Fruit fly (Drosophila melanogaster) whole organism, embryonic: ENCODE data around the gene mRpL30.
A peak's percentile ranks its signal among the peaks of the same experiment; 100 is the strongest.

Experiments used
- CG15696 ChIP-seq: fragments of 200-800 bp; sonication (Bioruptor generic); optimal IDR thresholded peaks from 2 replicates; lab custom pipeline; 2019; ENCODE audit warnings: missing biosample characterization, mild to moderate bottlenecking, missing genetic modification characterization, moderate library complexity
- Dfd ChIP-seq, 2 experiments: fragments of >200 bp; optimal IDR thresholded peaks; 2 replicates each; lab custom pipeline; 2017; ENCODE audit warnings: missing biosample characterization in 2 of 2, missing genetic modification characterization in 2 of 2
- Dip3 ChIP-seq: fragments of 200-800 bp; sonication (Bioruptor generic); optimal IDR thresholded peaks from 3 replicates; lab custom pipeline; 2016; ENCODE audit warnings: missing biosample characterization, missing genetic modification characterization
- ERR ChIP-seq: fragments of 200-800 bp; sonication (Bioruptor generic); optimal IDR thresholded peaks from 2 replicates; lab custom pipeline; 2016; ENCODE audit warnings: missing biosample characterization, missing genetic modification characterization
- MBD-R2 ChIP-seq: fragments of 200-800 bp; sonication (Bioruptor generic); IDR thresholded peaks from 2 replicates; pipeline ENCODE4 v1.3.6; 2022; ENCODE audit warnings: missing biosample characterization, missing genetic modification characterization
- Opbp ChIP-seq: fragments of 200-800 bp; sonication (Bioruptor generic); IDR thresholded peaks from 3 replicates; pipeline ENCODE4 v1.3.6; 2022; ENCODE audit warnings: missing biosample characterization, missing genetic modification characterization; ENCODE audit not compliant: partially characterized antibody
- Spps ChIP-seq: fragments of 200-800 bp; sonication (Bioruptor generic); optimal IDR thresholded peaks from 2 replicates; lab custom pipeline; 2018; ENCODE audit warnings: missing biosample characterization, mild to moderate bottlenecking, missing genetic modification characterization
- Sry-δ ChIP-seq: fragments of 200-800 bp; sonication (Bioruptor generic); optimal IDR thresholded peaks from 2 replicates; lab custom pipeline; 2016; ENCODE audit warnings: missing biosample characterization, missing genetic modification characterization
- TFAM ChIP-seq: fragments of 200-800 bp; sonication (Bioruptor generic); optimal IDR thresholded peaks from 2 replicates; lab custom pipeline; 2017; ENCODE audit warnings: missing biosample characterization, missing genetic modification characterization, inconsistent platforms
- cwo ChIP-seq: fragments of 200-800 bp; sonication (Bioruptor generic); optimal IDR thresholded peaks from 3 replicates; lab custom pipeline; 2017; ENCODE audit warnings: missing biosample characterization, missing genetic modification characterization, mild to moderate bottlenecking, moderate library complexity, missing genetic modification reagents
- insv ChIP-seq, 2 experiments: fragments of 200-800 bp; sonication (Bioruptor generic); optimal IDR thresholded peaks; 3 replicates each; lab custom pipeline; 2016 to 2018; ENCODE audit warnings: missing biosample characterization in 2 of 2, missing genetic modification characterization in 2 of 2
- pum ChIP-seq: fragments of 200-800 bp; sonication (Bioruptor generic); optimal IDR thresholded peaks from 2 replicates; lab custom pipeline; 2016; ENCODE audit warnings: missing biosample characterization, missing genetic modification characterization
- slp2 ChIP-seq: fragments of 200-800 bp; sonication (Bioruptor generic); optimal IDR thresholded peaks from 2 replicates; lab custom pipeline; 2016; ENCODE audit warnings: missing biosample characterization, missing genetic modification characterization

- no peak for TF ChIP-seq slp2
- TF ChIP-seq TFAM = no peak
- TF ChIP-seq Sry-δ (GFP tag; lab: Kevin White, UChicago) = no peak
- TF ChIP-seq MBD-R2 (GFP tag; lab: Robert Waterston, UW) = peak; percentile 20; the same call in 1 of the 2 replicates
- no peak for TF ChIP-seq Dip3 (GFP tag; lab: Kevin White, UChicago)
- TF ChIP-seq insv (GFP tag; optimal IDR thresholded peaks at IDR 0.05; lab: Kevin White, UChicago) = no peak
- TF ChIP-seq ERR (GFP tag; lab: Kevin White, UChicago) = no peak
- no peak for TF ChIP-seq cwo (GFP tag; lab: Kevin White, UChicago)
- TF ChIP-seq Spps (tag; lab: Kevin White, UChicago) = no peak
- no peak for TF ChIP-seq Opbp (GFP tag; lab: Robert Waterston, UW)
- no peak for TF ChIP-seq CG15696 (tag; lab: Kevin White, UChicago)
- no peak for TF ChIP-seq pum (GFP tag; lab: Kevin White, UChicago)
- no peak for TF ChIP-seq Dfd (GFP tag; optimal IDR thresholded peaks at IDR 0.05; lab: Kevin White, UChicago)
Observed at dm6 chrX:4686150-4686549, 38.5 kb downstream of the mRpL30 start.
